Worm (Caenorhabditis elegans) whole organism, L1 larva: ENCODE data around the gene cdk-4.

ENCODE experiments used
- C04F5.9 ChIP-seq: sonication (generic microtip); optimal IDR thresholded peaks from 2 replicates; lab custom pipeline; 2016; ENCODE audit warnings: missing genetic modification characterization, missing compliant biosample characterization
- C16A3.4 ChIP-seq: fragments of 150-350 bp; optimal IDR thresholded peaks from 2 replicates; lab custom pipeline; 2014; ENCODE audit warnings: missing biosample characterization, missing genetic modification characterization
- C34B4.2 ChIP-seq: sonication (generic microtip); optimal IDR thresholded peaks from 2 replicates; lab custom pipeline; 2017; ENCODE audit warnings: mild to moderate bottlenecking, missing genetic modification characterization, missing compliant biosample characterization
- aha-1 ChIP-seq: fragments of 150-350 bp; optimal IDR thresholded peaks from 2 replicates; lab custom pipeline; 2014; ENCODE audit warnings: missing biosample characterization, missing genetic modification characterization
- alr-1 ChIP-seq: fragments of 200-800 bp; sonication (Bioruptor generic); optimal IDR thresholded peaks from 2 replicates; lab custom pipeline; 2018; ENCODE audit warnings: borderline replicate concordance, mild to moderate bottlenecking, missing genetic modification characterization, missing compliant biosample characterization
- aly-2 ChIP-seq: fragments of 150-350 bp; optimal IDR thresholded peaks from 2 replicates; lab custom pipeline; 2014; ENCODE audit warnings: missing biosample characterization, missing genetic modification characterization
- blmp-1 ChIP-seq: fragments of 150-350 bp; optimal IDR thresholded peaks from 2 replicates; lab custom pipeline; 2014; ENCODE audit warnings: missing biosample characterization, missing genetic modification characterization
- ceh-8 ChIP-seq: fragments of 200-800 bp; sonication (Bioruptor generic); optimal IDR thresholded peaks from 2 replicates; lab custom pipeline; 2018; ENCODE audit warnings: mild to moderate bottlenecking, missing genetic modification characterization, moderate library complexity, missing compliant biosample characterization
- ceh-82 ChIP-seq, 3 experiments: fragments of 150-350 bp in 1 of 3; sonication (generic microtip) in 2 of 3; optimal IDR thresholded peaks; 2 replicates each; lab custom pipeline; 2014 to 2017; ENCODE audit warnings: missing biosample characterization in 3 of 3, missing genetic modification characterization in 3 of 3
- ceh-90 ChIP-seq: sonication (generic microtip); optimal IDR thresholded peaks from 2 replicates; lab custom pipeline; 2016; ENCODE audit warnings: missing genetic modification characterization, missing compliant biosample characterization
- dpl-1 ChIP-seq, 3 experiments: fragments of 150-350 bp in 2 of 3; sonication (generic microtip) in 1 of 3; optimal IDR thresholded peaks; 2 replicates each; lab custom pipeline; 2014 to 2017; ENCODE audit warnings: missing biosample characterization in 3 of 3, missing genetic modification characterization in 3 of 3, missing genetic modification reagents in 3 of 3
- dsc-1 ChIP-seq: sonication (generic microtip); optimal IDR thresholded peaks from 2 replicates; lab custom pipeline; 2016; ENCODE audit warnings: mild to moderate bottlenecking, missing genetic modification characterization, missing compliant biosample characterization
- efl-1 ChIP-seq, 4 experiments: fragments of 150-350 bp; optimal IDR thresholded peaks in 3 of 4; peaks in 1 of 4; 1 replicate in 1 of 4; 2 replicates in 3 of 4; lab custom pipeline; 2014; ENCODE audit warnings: missing biosample characterization in 2 of 4, missing genetic modification characterization in 2 of 4, missing genetic modification reagents in 2 of 4
- elt-2 ChIP-seq: sonication (generic microtip); optimal IDR thresholded peaks from 2 replicates; lab custom pipeline; 2016; ENCODE audit warnings: missing genetic modification characterization, mild to moderate bottlenecking, inconsistent platforms, missing compliant biosample characterization, missing genetic modification reagents
- elt-3 ChIP-seq, 6 experiments: fragments of 150-350 bp in 1 of 6; sonication (generic microtip); optimal IDR thresholded peaks; 2 replicates each; lab custom pipeline; 2017 to 2018; ENCODE audit warnings: missing biosample characterization in 6 of 6, missing genetic modification characterization in 6 of 6, inconsistent platforms in 1 of 6
- ets-5 ChIP-seq: fragments of 200-800 bp; sonication (Bioruptor generic); IDR thresholded peaks from 2 replicates; pipeline ENCODE4 v1.3.6; 2022; ENCODE audit warnings: missing genetic modification characterization, missing compliant biosample characterization
- fkh-10 ChIP-seq: sonication (generic microtip); optimal IDR thresholded peaks from 2 replicates; lab custom pipeline; 2017; ENCODE audit warnings: missing biosample characterization, missing genetic modification reagents, missing genetic modification characterization
- grh-1 ChIP-seq: fragments of 200-800 bp; sonication (Bioruptor generic); IDR thresholded peaks from 2 replicates; pipeline ENCODE4 v1.3.6; 2022; ENCODE audit warnings: missing genetic modification reagents, missing genetic modification characterization, missing compliant biosample characterization
- hlh-4 ChIP-seq: sonication (generic microtip); optimal IDR thresholded peaks from 2 replicates; lab custom pipeline; 2016; ENCODE audit warnings: mild to moderate bottlenecking, missing genetic modification characterization, missing compliant biosample characterization
- hpl-2 ChIP-seq: fragments of 150-350 bp; optimal IDR thresholded peaks from 2 replicates; lab custom pipeline; 2014; ENCODE audit warnings: missing biosample characterization, missing genetic modification reagents, missing genetic modification characterization
- irx-1 ChIP-seq: sonication (generic microtip); optimal IDR thresholded peaks from 2 replicates; lab custom pipeline; 2016; ENCODE audit warnings: missing genetic modification characterization, missing compliant biosample characterization
- jun-1 ChIP-seq: fragments of 150-350 bp; optimal IDR thresholded peaks from 2 replicates; lab custom pipeline; 2014; ENCODE audit warnings: missing biosample characterization, missing genetic modification reagents, missing genetic modification characterization
- lin-15B ChIP-seq: fragments of 150-350 bp; sonication (generic microtip); optimal IDR thresholded peaks from 3 replicates; lab custom pipeline; 2014; ENCODE audit warnings: missing biosample characterization, missing genetic modification characterization
- lin-35 ChIP-seq, 2 experiments: fragments of 150-350 bp; optimal IDR thresholded peaks; 2 replicates each; lab custom pipeline; 2014; ENCODE audit warnings: missing biosample characterization in 2 of 2, missing genetic modification characterization in 2 of 2, missing genetic modification reagents in 2 of 2
- lir-3 ChIP-seq: sonication (generic microtip); optimal IDR thresholded peaks from 2 replicates; lab custom pipeline; 2016; ENCODE audit warnings: mild to moderate bottlenecking, missing genetic modification characterization, moderate library complexity, missing compliant biosample characterization; ENCODE audit not compliant: poor library complexity
- lsy-2 ChIP-seq, 2 experiments: fragments of 150-350 bp; optimal IDR thresholded peaks; 2 replicates each; lab custom pipeline; 2014; ENCODE audit warnings: missing biosample characterization in 2 of 2, missing genetic modification characterization in 2 of 2
- mep-1 ChIP-seq: fragments of 150-350 bp; optimal IDR thresholded peaks from 2 replicates; lab custom pipeline; 2014; ENCODE audit warnings: missing biosample characterization, missing genetic modification characterization
- nhr-20 ChIP-seq: sonication (generic microtip); optimal IDR thresholded peaks from 2 replicates; lab custom pipeline; 2016; ENCODE audit warnings: mild to moderate bottlenecking, missing genetic modification characterization, missing compliant biosample characterization
- nhr-237 ChIP-seq: fragments of 150-350 bp; optimal IDR thresholded peaks from 2 replicates; lab custom pipeline; 2014; ENCODE audit warnings: missing biosample characterization, missing genetic modification characterization
- nhr-28 ChIP-seq: fragments of 150-350 bp; optimal IDR thresholded peaks from 2 replicates; lab custom pipeline; 2014; ENCODE audit warnings: missing biosample characterization, missing genetic modification characterization
- nhr-47 ChIP-seq: sonication (generic microtip); optimal IDR thresholded peaks from 2 replicates; lab custom pipeline; 2016; ENCODE audit warnings: mild to moderate bottlenecking, missing genetic modification characterization, moderate library complexity, missing compliant biosample characterization
- nhr-71 ChIP-seq: sonication (generic microtip); optimal IDR thresholded peaks from 2 replicates; lab custom pipeline; 2016; ENCODE audit warnings: mild to moderate bottlenecking, missing genetic modification characterization, moderate library complexity, missing compliant biosample characterization
- nhr-77 ChIP-seq: fragments of 150-350 bp; optimal IDR thresholded peaks from 2 replicates; lab custom pipeline; 2014; ENCODE audit warnings: missing biosample characterization, missing genetic modification characterization
- pax-3 ChIP-seq: fragments of 200-800 bp; sonication (Bioruptor generic); optimal IDR thresholded peaks from 2 replicates; lab custom pipeline; 2018; ENCODE audit warnings: mild to moderate bottlenecking, missing genetic modification characterization, moderate library complexity, missing compliant biosample characterization
- pqm-1 ChIP-seq: sonication (generic microtip); optimal IDR thresholded peaks from 3 replicates; lab custom pipeline; 2017; ENCODE audit warnings: missing biosample characterization, missing genetic modification characterization
- skn-1 ChIP-seq: fragments of 150-350 bp; optimal IDR thresholded peaks from 2 replicates; lab custom pipeline; 2014; ENCODE audit warnings: missing biosample characterization, missing genetic modification characterization
- snu-23 ChIP-seq: sonication (generic microtip); optimal IDR thresholded peaks from 2 replicates; lab custom pipeline; 2016; ENCODE audit warnings: missing genetic modification characterization, missing compliant biosample characterization
- sox-4 ChIP-seq: sonication (generic microtip); optimal IDR thresholded peaks from 2 replicates; lab custom pipeline; 2016; ENCODE audit warnings: missing genetic modification characterization, missing compliant biosample characterization
- sup-37 ChIP-seq: fragments of 200-800 bp; sonication (Bioruptor generic); optimal IDR thresholded peaks from 2 replicates; lab custom pipeline; 2018; ENCODE audit warnings: mild to moderate bottlenecking, missing genetic modification characterization, missing compliant biosample characterization
- swsn-7 ChIP-seq: sonication (generic microtip); optimal IDR thresholded peaks from 2 replicates; lab custom pipeline; 2016; ENCODE audit warnings: missing genetic modification characterization, missing compliant biosample characterization
- tbx-2 ChIP-seq: sonication (generic microtip); optimal IDR thresholded peaks from 2 replicates; lab custom pipeline; 2016; ENCODE audit warnings: missing genetic modification characterization, missing compliant biosample characterization
- tlp-1 ChIP-seq: fragments of 150-350 bp; optimal IDR thresholded peaks from 2 replicates; lab custom pipeline; 2014; ENCODE audit warnings: missing biosample characterization, missing genetic modification characterization
- unc-30 ChIP-seq: sonication (generic microtip); optimal IDR thresholded peaks from 2 replicates; lab custom pipeline; 2017; ENCODE audit warnings: missing biosample characterization, missing genetic modification characterization
- unc-62 ChIP-seq: fragments of 150-350 bp; optimal IDR thresholded peaks from 2 replicates; lab custom pipeline; 2014; ENCODE audit warnings: missing biosample characterization, missing genetic modification reagents, missing genetic modification characterization
- unc-86 ChIP-seq: sonication (generic microtip); optimal IDR thresholded peaks from 2 replicates; lab custom pipeline; 2016; ENCODE audit warnings: missing genetic modification characterization, missing compliant biosample characterization
- xbp-1 ChIP-seq: sonication (generic microtip); optimal IDR thresholded peaks from 2 replicates; lab custom pipeline; 2016; ENCODE audit warnings: missing genetic modification characterization, missing compliant biosample characterization
- zag-1 ChIP-seq: fragments of 150-350 bp; optimal IDR thresholded peaks from 2 replicates; lab custom pipeline; 2014; ENCODE audit warnings: missing biosample characterization, missing genetic modification characterization
- zip-4 ChIP-seq: fragments of 200-800 bp; sonication (Bioruptor generic); optimal IDR thresholded peaks from 2 replicates; lab custom pipeline; 2018; ENCODE audit warnings: mild to moderate bottlenecking, missing genetic modification characterization, moderate library complexity, missing compliant biosample characterization
- ztf-4 ChIP-seq: fragments of 150-350 bp; optimal IDR thresholded peaks from 2 replicates; lab custom pipeline; 2014; ENCODE audit warnings: missing biosample characterization, missing genetic modification characterization

Gene cdk-4

ce11 chrX:13542757-13543156 is 24.0 kb upstream of the cdk-4 start (continued):
- TF ChIP-seq ceh-90 (tag; lab: Kevin White, UChicago) (no peak), ceh-82 (tag; optimal IDR thresholded peaks at IDR 0.05; lab: Kevin White, UChicago) (peak in 1 of 3 experiments; percentile 15), tbx-2 (tag; lab: Kevin White, UChicago) (peak; percentile 7), nhr-28 (tag; lab: Kevin White, UChicago) (no peak), zag-1 (tag; lab: Kevin White, UChicago) (no peak), jun-1 (no peak), dsc-1 (tag; lab: Kevin White, UChicago) (no peak), nhr-20 (tag; lab: Kevin White, UChicago) (no peak), alr-1 (tag; lab: Kevin White, UChicago) (no peak), elt-3 (tag; optimal IDR thresholded peaks at IDR 0.05; lab: Kevin White, UChicago) (peak in 1 of 6 experiments; percentile 15), dpl-1 (GFP tag; optimal IDR thresholded peaks at IDR 0.05; lab: Kevin White, UChicago) (no peak), tlp-1 (tag; lab: Kevin White, UChicago) (no peak), skn-1 (tag; lab: Kevin White, UChicago) (no peak), pqm-1 (tag; lab: Kevin White, UChicago) (no peak), swsn-7 (no peak), unc-30 (tag; lab: Kevin White, UChicago) (no peak), C16A3.4 (tag; lab: Kevin White, UChicago) (no peak), ztf-4 (tag; lab: Kevin White, UChicago) (no peak), ets-5 (GFP tag; lab: Robert Waterston, UW) (no peak), hlh-4 (tag; lab: Kevin White, UChicago) (no peak), nhr-77 (no peak), sup-37 (GFP tag; lab: Kevin White, UChicago) (no peak), pax-3 (tag; lab: Kevin White, UChicago) (no peak), fkh-10 (GFP tag; lab: Kevin White, UChicago) (no peak), grh-1 (GFP tag; lab: Robert Waterston, UW) (no peak), blmp-1 (tag; lab: Kevin White, UChicago) (peak; percentile 73), elt-2 (no peak), nhr-71 (tag; lab: Kevin White, UChicago) (peak; percentile 25), unc-62 (GFP tag; lab: Kevin White, UChicago) (no peak), nhr-237 (tag; lab: Kevin White, UChicago) (no peak), lsy-2 (tag; optimal IDR thresholded peaks at IDR 0.05; lab: Kevin White, UChicago) (peak in 1 of 2 experiments; percentile 55), irx-1 (tag; lab: Kevin White, UChicago) (no peak), efl-1 (optimal IDR thresholded peaks at IDR 0.05; lab: Kevin White, UChicago) (no peak), efl-1 (GFP tag; optimal IDR thresholded peaks at IDR 0.05 in 1 of 2; lab: Kevin White, UChicago) (no peak), sox-4 (tag; lab: Kevin White, UChicago) (no peak), hpl-2 (GFP tag; lab: Kevin White, UChicago) (no peak), lin-15B (no peak), xbp-1 (tag; lab: Kevin White, UChicago) (no peak), mep-1 (tag; lab: Kevin White, UChicago) (peak; percentile 59), aha-1 (no peak), C04F5.9 (tag; lab: Kevin White, UChicago) (no peak), lin-35 (GFP tag; optimal IDR thresholded peaks at IDR 0.05; lab: Kevin White, UChicago) (no peak), snu-23 (GFP tag; lab: Kevin White, UChicago) (peak; percentile 20), ceh-8 (GFP tag; lab: Kevin White, UChicago) (no peak), aly-2 (no peak), unc-86 (tag; lab: Kevin White, UChicago) (no peak), C34B4.2 (tag; lab: Kevin White, UChicago) (no peak), zip-4 (GFP tag; lab: Kevin White, UChicago) (no peak), lir-3 (tag; lab: Kevin White, UChicago) (no peak), nhr-47 (tag; lab: Kevin White, UChicago) (peak; percentile 12)
